Fruit fly (Drosophila melanogaster) whole organism, larva: ENCODE measurements around the gene Sgs7.
A peak's percentile ranks its signal among the peaks of the same experiment; 100 is the strongest.

ENCODE experiments used
- noc ChIP-seq: fragments of 200-800 bp; sonication (Bioruptor generic); optimal IDR thresholded peaks from 3 replicates; lab custom pipeline; 2019; ENCODE audit warnings: missing biosample characterization, mild to moderate bottlenecking, missing genetic modification characterization, moderate library complexity

Sgs7 gene

DNA sequence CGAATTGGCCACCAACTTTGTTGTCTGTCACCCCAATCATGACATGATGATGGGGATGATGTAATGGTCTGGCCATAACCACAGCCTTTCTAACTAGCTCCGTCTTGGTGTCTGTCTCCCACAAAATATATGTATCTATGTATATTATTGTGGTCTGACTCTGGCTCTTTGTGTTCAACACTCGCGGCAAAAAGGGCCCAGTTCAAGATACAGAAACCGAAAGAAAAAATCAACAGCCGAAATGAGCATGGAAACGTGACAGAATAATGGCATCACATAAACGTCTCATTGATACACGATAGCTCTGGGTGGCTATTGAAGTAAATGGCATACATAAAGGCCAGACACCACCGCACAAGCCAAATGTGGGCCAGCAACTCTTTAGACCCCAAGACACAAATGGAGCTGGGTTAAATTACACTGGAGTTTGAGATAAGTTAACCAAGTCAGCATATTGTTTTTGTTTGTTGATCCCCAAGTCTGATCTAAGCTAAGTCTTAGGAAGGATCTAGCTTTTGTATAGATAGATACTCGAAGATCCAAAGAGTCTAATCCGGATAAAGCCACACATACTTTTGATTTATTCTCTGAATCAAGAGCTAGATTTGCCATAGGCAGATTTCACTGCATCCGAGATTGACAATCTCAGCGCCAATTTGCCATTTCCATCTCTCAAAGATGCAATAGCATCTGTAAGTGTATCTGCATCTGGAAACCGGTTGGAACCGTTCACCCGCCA lies 22.5 kb downstream of the Sgs7 start:
- no peak for TF ChIP-seq noc

DNA sequence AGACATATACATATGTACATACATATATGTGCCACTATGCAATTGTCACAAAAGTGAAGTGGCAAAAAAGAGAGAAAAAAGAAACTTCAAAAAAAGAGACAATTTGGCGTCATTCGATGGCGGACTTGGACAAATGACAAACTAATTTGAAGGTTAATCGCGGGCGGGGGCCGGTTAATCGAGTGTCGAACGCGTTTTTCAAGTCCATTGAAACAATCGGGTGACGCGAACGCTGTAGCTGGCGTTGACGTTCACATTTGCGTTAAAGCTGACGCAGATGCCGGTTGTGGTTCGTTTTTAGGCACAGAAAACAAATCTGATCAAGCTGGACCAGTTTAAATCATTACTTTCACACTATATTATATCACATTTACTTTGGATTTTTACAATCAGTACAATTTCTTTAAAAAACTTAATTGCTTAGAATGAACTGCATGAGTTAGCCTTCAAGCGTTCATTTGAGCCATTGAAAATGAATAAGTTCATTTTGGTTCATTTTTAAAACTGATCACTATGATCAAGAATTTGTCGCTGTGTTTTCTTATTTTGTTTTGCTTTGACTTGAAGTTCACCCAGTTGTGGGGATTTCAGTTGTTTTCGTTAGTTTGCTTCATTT lies 24.2 kb downstream of the Sgs7 start:
- peak; percentile 62 for TF ChIP-seq noc

DNA sequence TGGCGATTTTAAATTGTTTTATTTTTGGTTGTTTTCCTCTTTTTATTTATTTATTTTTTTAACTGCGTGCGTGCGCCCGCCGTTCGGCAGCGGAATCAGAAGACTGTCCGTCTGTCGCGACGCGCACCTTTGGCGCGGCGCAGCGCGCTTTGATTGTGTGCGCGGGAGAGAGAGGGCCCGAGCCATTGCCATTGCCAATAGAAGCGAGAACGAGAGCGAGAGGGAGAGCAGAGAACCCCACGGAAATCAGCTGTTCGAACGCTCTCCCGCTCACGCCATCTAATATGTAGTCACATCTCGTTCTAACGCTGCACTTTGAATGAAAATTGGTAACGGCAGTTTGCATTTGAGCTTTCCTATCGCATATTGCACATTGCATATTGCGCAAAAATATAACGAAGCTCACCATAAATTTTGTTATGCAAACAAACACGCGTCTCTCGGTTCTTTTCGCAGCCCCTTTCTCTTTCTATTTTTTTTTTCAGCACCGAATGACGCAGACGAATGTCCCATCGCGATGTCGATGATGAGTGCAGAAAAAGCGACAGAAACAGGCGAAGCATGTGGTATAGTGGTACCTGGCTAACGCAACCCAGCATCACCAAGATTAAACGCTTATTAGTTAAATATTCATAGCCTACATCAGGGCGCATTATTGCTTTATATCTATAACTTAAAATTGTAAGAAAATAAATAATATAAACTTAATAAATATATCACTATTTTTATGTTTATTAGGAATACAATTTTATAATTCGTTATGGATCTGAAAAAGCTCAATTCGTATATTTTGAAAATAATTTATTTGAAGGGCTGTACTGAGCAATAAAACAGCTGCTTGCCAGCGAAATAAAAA lies 25.0 kb downstream of the Sgs7 start:
- TF ChIP-seq noc, result peak; percentile 73

DNA sequence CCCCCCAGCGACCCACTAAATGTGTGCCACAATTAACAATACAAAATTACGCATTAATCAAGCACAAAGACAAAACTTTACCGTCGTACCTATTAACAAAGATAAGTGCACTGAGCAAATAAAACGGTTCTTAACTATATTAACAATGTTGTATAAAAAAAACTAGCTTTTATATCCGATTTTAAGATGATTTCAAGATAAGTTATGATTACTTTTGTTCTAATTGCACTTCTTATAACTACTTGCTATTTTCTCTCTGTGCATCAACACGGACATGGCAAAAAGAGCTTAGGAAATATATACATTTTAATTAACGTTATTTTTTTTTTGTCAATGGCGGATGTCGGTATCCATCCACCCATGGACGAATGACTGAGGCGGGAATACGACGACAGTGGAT lies 26.5 kb downstream of the Sgs7 start:
- no peak for TF ChIP-seq noc

DNA sequence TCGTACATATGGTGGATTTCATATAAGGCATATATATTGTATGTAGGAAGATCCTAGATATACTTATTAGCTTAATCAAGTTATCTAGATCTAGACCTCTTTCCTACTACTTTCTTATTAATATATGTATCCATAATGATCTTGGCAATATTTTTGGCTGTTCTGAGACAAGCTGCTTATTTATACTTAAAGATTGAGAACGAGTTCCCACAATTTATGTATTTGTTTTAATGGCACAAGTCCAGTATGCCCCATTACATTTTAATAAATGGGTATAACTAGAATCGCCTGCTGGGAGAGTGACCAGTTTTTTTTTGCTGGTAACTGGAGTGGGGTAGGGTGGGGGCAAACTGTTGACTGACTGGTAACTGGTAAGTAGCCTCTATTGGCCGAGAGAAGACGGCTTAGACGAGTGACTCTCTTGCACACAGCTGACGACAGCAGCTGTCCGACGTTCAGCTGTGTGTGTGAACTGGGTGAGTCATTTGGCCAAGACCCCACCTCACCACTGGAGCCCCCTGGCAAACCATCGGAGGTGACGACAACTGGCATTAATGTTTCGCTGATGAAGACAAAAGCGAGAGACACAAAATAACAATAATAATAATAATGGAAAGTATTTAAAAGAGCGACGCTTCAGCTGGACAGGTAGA lies 27.2 kb downstream of the Sgs7 start:
- no peak for TF ChIP-seq noc

DNA sequence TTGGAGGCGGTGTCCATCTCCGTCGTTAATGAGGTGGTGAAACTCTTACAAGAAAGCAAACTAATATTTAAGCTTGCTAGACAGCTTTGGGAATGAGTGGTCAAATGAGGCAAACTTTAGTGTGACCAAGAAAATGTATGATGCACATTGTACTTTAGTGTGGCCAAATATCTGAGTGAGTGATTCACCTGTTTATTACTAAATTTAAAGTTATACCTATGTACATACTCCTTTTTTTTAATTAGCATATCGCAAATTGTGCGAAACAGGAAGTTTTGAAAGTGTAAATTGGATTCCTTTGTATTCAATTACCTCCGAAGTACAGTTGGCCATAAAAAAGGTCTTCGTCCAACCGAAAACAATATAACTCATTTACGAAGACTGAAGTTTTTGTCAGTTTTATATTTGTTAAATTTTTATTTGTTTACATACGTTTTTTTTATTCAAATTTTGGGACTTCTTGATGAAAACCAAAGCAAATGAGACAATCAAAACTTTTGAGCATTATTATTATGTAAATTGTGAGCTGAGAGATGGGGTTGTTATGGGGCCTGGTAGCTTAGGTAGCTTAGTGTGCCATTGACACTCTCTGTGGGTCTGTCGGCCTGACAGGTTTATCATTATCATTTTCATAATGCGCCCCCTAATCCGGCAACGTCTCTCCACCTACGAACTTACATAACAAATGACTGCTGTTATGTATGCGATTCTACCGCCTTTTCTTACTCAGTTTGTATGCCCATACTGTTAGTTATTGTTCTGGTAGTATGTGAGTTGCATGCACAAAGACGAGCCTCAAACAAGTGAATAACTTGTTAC lies 30.1 kb downstream of the Sgs7 start:
- no peak for TF ChIP-seq noc

DNA sequence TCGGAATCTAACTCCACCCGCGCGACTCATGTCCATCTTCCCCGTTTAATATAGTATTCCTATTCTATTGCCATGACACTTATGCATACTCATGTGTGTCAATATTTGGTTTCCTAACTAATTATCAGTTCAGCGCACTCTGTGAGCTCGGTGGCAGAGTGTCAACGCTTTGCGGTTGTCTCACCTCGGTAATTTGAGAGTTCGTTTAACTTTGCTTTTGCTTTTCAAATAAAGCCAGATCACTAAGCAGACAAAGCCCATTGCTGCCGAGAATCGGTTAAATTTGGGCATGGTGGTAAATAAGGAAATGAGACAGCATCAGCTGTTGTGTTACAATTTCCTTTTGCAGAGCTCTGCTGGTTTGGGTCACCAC lies 30.7 kb downstream of the Sgs7 start:
- no peak for TF ChIP-seq noc

DNA sequence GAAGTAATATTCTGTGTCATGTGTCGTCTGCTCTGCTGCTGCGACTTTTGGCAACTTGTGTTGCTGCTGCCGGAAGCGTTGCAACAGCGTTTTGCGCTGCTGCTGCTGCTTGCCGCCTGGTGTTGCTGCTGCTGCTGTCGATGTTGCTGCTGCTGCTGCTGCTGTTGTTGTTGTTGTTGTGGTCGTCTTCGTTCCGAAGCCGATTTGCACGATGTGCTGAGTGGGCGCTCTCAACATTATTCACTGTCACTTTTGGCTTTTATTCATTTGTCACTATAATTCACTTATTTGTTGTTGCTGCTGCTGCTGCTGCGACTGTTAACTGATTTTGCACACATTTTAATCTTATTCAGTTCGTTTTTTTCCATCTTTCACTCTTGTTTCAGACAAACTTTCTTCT lies 32.8 kb downstream of the Sgs7 start:
- TF ChIP-seq noc, result no peak

DNA sequence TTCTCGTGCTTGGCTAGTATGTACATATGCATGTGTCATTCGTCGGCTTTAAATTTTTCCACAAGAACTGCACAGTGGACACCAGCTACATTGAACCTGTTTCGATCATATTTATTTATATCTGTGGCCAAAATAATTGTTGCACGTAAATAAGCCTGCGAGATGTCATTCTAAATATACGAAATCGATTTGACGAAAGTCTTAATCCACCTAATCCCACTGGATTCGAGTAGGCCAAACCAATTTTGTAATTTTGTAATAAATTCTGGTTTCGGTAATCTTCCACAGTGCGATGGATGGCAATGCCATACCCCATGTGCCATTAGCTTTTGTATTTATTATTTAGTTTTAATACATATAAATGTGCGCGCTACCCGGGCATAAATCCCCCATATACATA lies 33.3 kb downstream of the Sgs7 start:
- TF ChIP-seq noc, result peak; percentile 50

DNA sequence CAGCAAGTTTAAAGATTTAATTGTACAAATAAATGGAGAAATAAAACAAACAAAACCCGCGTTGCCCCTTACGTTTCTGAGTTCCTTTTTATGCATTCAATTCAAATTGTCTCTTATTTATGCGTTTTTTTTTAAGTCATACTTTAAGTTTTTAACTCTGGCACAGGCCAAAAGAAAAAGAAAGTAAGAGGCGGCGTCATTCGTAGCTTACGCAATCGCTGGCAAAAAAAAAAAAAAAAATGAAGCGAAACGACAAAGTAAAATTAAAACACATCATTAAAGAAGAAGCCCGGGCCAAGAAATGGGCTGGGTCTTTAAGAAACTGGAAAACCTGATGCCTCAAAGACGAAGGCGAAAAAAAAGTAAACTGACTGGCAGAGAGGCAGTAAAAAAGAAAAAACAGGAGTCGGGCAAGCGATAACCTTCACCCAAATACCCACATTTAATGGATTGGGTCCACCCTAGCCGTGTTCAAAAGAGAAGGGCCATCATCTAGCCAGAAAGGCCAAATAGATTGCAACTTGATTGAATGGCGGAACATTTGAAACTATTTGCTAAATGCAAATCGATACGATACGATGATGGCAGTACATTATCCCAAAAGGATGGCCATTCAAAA lies 34.1 kb downstream of the Sgs7 start:
- TF ChIP-seq noc, result no peak

DNA sequence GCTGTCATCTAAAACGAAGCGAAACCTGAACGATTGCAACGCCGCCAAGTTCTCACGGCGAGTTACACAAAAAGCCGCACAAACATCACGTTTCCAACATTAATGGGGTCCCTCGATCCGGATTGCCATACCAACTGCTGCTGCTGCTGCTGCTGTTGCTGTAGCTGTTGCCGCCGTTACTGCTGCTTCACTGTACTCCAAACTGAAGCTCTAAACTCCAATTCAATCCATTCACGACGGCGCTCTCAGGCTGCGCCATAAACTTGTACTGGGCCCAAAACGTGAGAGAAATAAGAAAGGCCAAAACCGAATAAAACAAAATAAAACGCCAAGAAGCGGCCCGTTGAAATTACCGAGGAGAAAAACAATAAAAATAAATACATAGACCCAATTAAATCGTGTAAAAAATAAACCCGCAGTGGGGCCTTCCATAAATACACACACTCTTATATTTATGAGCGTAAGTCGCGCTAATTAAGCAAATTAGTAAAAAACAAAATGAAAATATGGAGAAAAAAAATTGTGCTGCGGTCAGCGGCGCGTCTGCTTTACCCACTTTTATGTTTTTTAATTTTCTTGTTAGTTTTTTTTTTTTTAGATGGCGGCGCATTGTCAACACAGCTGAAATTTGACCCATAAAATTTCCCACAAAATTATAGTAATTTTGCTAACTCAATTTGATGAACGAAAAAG lies 37.8 kb downstream of the Sgs7 start:
- TF ChIP-seq noc, result no peak

DNA sequence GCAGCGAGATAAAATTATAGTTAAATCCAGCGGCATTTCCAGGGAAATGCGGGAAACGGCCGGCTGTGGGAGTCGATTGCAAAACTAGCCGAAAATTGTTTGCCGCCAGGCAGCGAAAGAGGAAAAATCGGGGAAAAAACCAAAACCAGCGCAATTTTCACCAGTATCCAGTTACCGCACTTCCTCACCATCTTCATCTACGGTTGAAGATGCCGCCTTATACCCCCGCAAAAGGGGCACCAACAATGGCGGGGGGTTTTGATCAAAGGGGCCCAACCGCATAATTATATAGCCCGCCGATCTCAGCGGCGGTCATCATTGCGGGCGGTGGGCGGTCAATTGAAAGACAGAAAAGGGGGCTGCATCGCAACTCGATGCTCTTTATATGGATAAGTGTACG lies 38.3 kb downstream of the Sgs7 start:
- no peak for TF ChIP-seq noc

DNA sequence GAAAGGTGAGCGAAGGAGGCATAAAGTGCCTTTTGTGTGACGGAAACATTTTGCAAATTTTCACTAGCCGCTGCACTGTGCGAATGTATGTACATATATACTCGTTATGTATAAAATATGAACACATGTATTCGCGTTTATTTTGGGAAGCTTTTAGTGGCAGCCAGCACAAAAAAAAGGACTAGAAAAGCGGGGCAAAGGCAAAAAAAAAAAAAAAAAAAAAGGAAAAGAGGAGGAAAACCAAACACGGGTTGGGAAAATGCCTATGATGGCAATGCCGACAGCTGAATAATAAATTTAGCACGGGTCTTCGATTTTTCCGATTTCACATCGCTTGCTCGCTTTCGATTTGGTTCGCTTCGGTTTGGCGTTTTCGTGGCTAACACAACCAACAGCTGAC lies 39.8 kb downstream of the Sgs7 start:
- no peak for TF ChIP-seq noc

DNA sequence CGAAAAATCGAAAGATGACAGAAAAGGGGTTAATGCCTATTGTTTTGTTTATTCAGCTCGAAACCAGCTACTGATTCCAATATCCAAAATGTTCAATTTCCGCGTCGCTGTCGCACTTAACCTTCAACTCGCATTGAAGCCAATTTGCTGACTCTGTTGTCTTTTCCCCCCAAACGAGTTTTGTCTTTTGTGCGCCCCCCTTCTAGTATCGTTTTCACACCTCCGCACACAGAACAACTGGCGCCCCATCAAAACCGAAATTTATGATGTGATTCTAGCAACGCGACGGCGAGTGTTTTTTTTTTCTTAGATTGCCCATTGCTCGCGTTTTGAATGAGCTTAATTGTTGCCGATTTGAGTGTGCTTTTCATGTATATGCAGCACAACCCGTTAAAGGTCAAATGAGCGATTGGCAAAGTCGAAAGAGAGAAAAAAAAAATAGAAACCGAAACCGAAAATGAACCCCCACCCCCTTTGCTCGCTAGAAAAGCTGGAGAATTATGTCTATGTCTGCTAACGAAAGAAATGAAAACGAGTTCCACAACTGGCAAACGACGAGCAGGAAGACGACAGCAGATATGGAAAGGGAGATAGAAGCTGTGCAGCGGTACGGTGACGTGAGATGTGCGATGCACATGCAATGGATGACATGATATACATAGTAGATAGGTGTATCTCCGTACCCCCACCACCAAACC lies 40.8 kb downstream of the Sgs7 start:
- no peak for TF ChIP-seq noc

DNA sequence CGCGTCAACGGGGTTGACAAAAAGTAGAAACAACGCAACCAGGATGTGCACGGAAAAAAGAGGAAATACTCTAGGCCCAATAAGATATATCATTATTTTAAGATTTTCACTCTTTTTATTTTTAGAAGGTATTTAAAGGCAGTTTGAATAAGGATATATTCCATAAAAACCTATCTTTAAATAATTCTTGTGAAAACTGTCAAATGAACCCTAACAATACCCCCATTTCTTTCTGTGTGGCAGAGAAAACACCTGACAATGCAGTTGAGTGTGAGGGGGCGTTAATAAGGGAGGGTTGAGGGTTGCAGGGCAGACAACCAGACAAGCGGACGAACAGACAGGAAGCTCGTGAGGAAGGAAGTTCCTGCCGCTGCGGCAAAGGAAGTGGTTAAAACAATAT lies 42.3 kb downstream of the Sgs7 start:
- no peak for TF ChIP-seq noc
